Worm (Caenorhabditis elegans) whole organism, late embryonic: Measurements from ENCODE around the gene srh-257.

Experiments
- F13H6.1 ChIP-seq: sonication (generic microtip); optimal IDR thresholded peaks from 2 replicates; lab custom pipeline; 2016; ENCODE audit warnings: missing genetic modification characterization, missing compliant biosample characterization
- ceh-24 ChIP-seq: sonication (generic microtip); optimal IDR thresholded peaks from 2 replicates; lab custom pipeline; 2016; ENCODE audit warnings: mild to moderate bottlenecking, missing genetic modification characterization, missing compliant biosample characterization
- dve-1 ChIP-seq: sonication (generic microtip); optimal IDR thresholded peaks from 2 replicates; lab custom pipeline; 2017; ENCODE audit warnings: antibody characterized with exemption, mild to moderate bottlenecking, missing genetic modification characterization, missing compliant biosample characterization
- gmeb-2 ChIP-seq: sonication (generic microtip); optimal IDR thresholded peaks from 2 replicates; lab custom pipeline; 2016; ENCODE audit warnings: missing genetic modification characterization, inconsistent platforms, missing compliant biosample characterization
- hlh-6 ChIP-seq: sonication (generic microtip); optimal IDR thresholded peaks from 2 replicates; lab custom pipeline; 2016; ENCODE audit warnings: missing genotype, missing genetic modification characterization, missing compliant biosample characterization
- nhr-232 ChIP-seq: sonication (generic microtip); optimal IDR thresholded peaks from 2 replicates; lab custom pipeline; 2016; ENCODE audit warnings: missing genetic modification characterization, missing compliant biosample characterization
- pag-3 ChIP-seq: sonication (generic microtip); optimal IDR thresholded peaks from 2 replicates; lab custom pipeline; 2016; ENCODE audit warnings: missing compliant biosample characterization, missing genetic modification characterization, borderline replicate concordance
- pha-2 ChIP-seq: sonication (generic microtip); optimal IDR thresholded peaks from 2 replicates; lab custom pipeline; 2017; ENCODE audit warnings: mild to moderate bottlenecking, missing genetic modification characterization, missing compliant biosample characterization
- pha-4 ChIP-seq: fragments of 150-350 bp; optimal IDR thresholded peaks from 2 replicates; lab custom pipeline; 2018; ENCODE audit warnings: missing biosample characterization, missing genetic modification reagents, missing genetic modification characterization
- pros-1 ChIP-seq: fragments of 150-350 bp; optimal IDR thresholded peaks from 2 replicates; lab custom pipeline; 2014; ENCODE audit warnings: missing biosample characterization, missing genetic modification reagents, missing genetic modification characterization
- tbx-2 ChIP-seq: sonication (generic microtip); optimal IDR thresholded peaks from 2 replicates; lab custom pipeline; 2016; ENCODE audit warnings: missing genetic modification characterization, missing compliant biosample characterization
- unc-55 ChIP-seq: sonication (generic microtip); optimal IDR thresholded peaks from 2 replicates; lab custom pipeline; 2017; ENCODE audit warnings: missing biosample characterization, missing genetic modification reagents, missing genetic modification characterization

DNA sequence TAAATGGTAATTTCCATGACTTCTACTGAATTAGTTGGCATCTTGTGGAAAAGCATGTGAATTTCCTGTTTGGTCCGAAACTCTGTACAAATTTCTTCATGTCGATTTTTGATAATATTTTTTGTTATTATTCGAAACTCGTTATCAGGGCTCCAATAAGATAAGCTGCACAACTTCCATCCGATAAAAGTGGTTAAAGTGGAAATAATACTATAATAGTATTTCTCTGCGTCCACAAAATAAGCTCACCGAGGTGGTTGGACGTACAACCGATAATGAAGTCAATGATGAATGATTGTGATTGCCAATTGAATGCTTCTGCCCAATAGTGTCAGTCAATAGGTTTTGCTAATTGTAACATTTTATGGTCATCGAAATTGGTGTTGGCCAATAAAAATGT, 41.4 kb downstream of the srh-257 start, which contains the start of gene T26H5.4:
- no peak for TF ChIP-seq pha-4 (tag; lab: Kevin White, UChicago)
- TF ChIP-seq unc-55 = no peak
- TF ChIP-seq F13H6.1 (tag; lab: Kevin White, UChicago) = no peak
- no peak for TF ChIP-seq nhr-232
- TF ChIP-seq pag-3 = no peak
- no peak for TF ChIP-seq tbx-2 (tag; lab: Kevin White, UChicago)
- no peak for TF ChIP-seq gmeb-2 (tag; lab: Kevin White, UChicago)
- TF ChIP-seq pha-2 (tag; lab: Kevin White, UChicago) = no peak
- TF ChIP-seq hlh-6 (tag; lab: Kevin White, UChicago) = no peak
- TF ChIP-seq ceh-24 (tag; lab: Kevin White, UChicago) = no peak
- TF ChIP-seq pros-1 = no peak
- TF ChIP-seq dve-1 (tag; lab: Kevin White, UChicago) = no peak
